Worm (Caenorhabditis elegans) whole organism, mixed stage, embryonic: ENCODE data around the gene shc-3.

ENCODE experiments used
- ces-1 ChIP-seq: fragments of 150-350 bp; optimal IDR thresholded peaks from 2 replicates; lab custom pipeline; 2014; ENCODE audit warnings: missing biosample characterization, missing genetic modification reagents, missing genetic modification characterization
- cnd-1 ChIP-seq: fragments of 200-800 bp; sonication (Bioruptor generic); optimal IDR thresholded peaks from 2 replicates; lab custom pipeline; 2018; ENCODE audit warnings: mild to moderate bottlenecking, missing genetic modification characterization, missing compliant biosample characterization
- elt-3 ChIP-seq: fragments of 150-350 bp; optimal IDR thresholded peaks from 2 replicates; lab custom pipeline; 2014; ENCODE audit warnings: missing biosample characterization, missing genetic modification characterization
- lin-13 ChIP-seq: fragments of 150-350 bp; optimal IDR thresholded peaks from 2 replicates; lab custom pipeline; 2014; ENCODE audit warnings: missing biosample characterization, missing genetic modification characterization
- mep-1 ChIP-seq: fragments of 150-350 bp; optimal IDR thresholded peaks from 2 replicates; lab custom pipeline; 2017; ENCODE audit warnings: missing biosample characterization, missing genetic modification reagents, missing genetic modification characterization, inconsistent platforms
- nhr-12 ChIP-seq: fragments of 150-350 bp; optimal IDR thresholded peaks from 2 replicates; lab custom pipeline; 2014; ENCODE audit warnings: missing biosample characterization, missing genetic modification characterization
- nhr-237 ChIP-seq: fragments of 150-350 bp; optimal IDR thresholded peaks from 2 replicates; lab custom pipeline; 2014; ENCODE audit warnings: missing biosample characterization, missing genetic modification characterization
- pha-4 ChIP-seq: fragments of 150-350 bp; optimal IDR thresholded peaks from 2 replicates; lab custom pipeline; 2018; ENCODE audit warnings: missing biosample characterization, missing genetic modification reagents, missing genetic modification characterization
- snpc-4 ChIP-seq: fragments of 150-350 bp; optimal IDR thresholded peaks from 2 replicates; lab custom pipeline; 2014; ENCODE audit warnings: missing biosample characterization, missing genetic modification characterization
- ztf-11 ChIP-seq: fragments of 150-350 bp; optimal IDR thresholded peaks from 2 replicates; lab custom pipeline; 2014; ENCODE audit warnings: missing biosample characterization, missing genetic modification characterization

DNA sequence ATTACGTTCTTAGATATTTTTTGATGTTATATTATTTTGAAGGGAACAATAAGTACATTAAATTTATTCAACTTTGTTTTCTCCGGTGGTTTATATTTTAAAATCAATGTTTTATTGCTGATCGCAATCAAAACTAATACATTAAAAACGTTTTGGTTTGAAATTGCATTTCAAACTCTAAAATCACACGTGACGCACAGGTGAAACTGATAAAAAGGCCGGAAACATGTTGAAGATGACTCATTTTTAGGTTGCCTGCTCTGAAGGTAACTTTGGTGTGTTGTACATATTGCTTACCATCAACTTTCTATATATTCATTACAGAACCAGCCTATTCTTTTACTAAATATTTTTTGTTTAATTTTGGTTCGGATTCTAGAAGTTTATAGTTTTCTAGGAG is 31.6 kb upstream of the shc-3 start:
- TF ChIP-seq ztf-11 (tag; lab: Kevin White, UChicago), result no peak
- TF ChIP-seq nhr-237 (tag; lab: Kevin White, UChicago), result no peak
- TF ChIP-seq ces-1 (GFP tag; lab: Kevin White, UChicago), result no peak
- no peak for TF ChIP-seq elt-3 (tag; lab: Kevin White, UChicago)
- TF ChIP-seq snpc-4 (tag; lab: Kevin White, UChicago), result no peak
- TF ChIP-seq nhr-12, result no peak
- TF ChIP-seq pha-4 (tag; lab: Kevin White, UChicago), result no peak
- TF ChIP-seq mep-1 (tag; lab: Kevin White, UChicago), result no peak
- no peak for TF ChIP-seq cnd-1 (tag; lab: Kevin White, UChicago)
- no peak for TF ChIP-seq lin-13
